Fruit fly (Drosophila melanogaster) whole organism: ENCODE results near the gene Cdk7.

ENCODE experiments used
- CG8478 ChIP-seq: fragments of >200 bp; optimal IDR thresholded peaks from 2 replicates; lab custom pipeline; 2018; ENCODE audit warnings: inconsistent platforms
- pan ChIP-seq: fragments of >200 bp; optimal IDR thresholded peaks from 2 replicates; lab custom pipeline; 2017

dm6 chrX:5311838-5312339, 3.1 kb upstream of the Cdk7 start, which contains the start of the genes TrxT and dhd:
- no peak for TF ChIP-seq CG8478 (lab: Kevin White, UChicago)
- no peak for TF ChIP-seq pan (lab: Kevin White, UChicago)
